Worm (Caenorhabditis elegans): Measurements from ENCODE around the gene Y25C1A.2.

Y25C1A.2 gene

ce11 chrII:3109533-3109932, 2.9 kb upstream of the Y25C1A.2 start:
- TF ChIP-seq cog-1 (tag; optimal IDR thresholded peaks at IDR 0.05), result no peak
- TF ChIP-seq flt-1 (GFP tag; IDR thresholded peaks at IDR 0.05), result no peak
- no peak for TF ChIP-seq T22C8.4 (GFP tag; IDR thresholded peaks at IDR 0.05)
- TF ChIP-seq tab-1 (GFP tag; IDR thresholded peaks at IDR 0.05), result no peak
- TF ChIP-seq med-1 (GFP tag; optimal IDR thresholded peaks at IDR 0.05; ENCODE audit: insufficient read depth), result no peak
- no peak for TF ChIP-seq ref-1 (GFP tag; conservative IDR thresholded peaks at IDR 0.05)
- TF ChIP-seq klf-2 (GFP tag; conservative IDR thresholded peaks at IDR 0.05), result no peak
- no peak for TF ChIP-seq ztf-23 (GFP tag; IDR thresholded peaks at IDR 0.05)
- no peak for TF ChIP-seq ztf-29 (GFP tag; IDR thresholded peaks at IDR 0.05)

DNA sequence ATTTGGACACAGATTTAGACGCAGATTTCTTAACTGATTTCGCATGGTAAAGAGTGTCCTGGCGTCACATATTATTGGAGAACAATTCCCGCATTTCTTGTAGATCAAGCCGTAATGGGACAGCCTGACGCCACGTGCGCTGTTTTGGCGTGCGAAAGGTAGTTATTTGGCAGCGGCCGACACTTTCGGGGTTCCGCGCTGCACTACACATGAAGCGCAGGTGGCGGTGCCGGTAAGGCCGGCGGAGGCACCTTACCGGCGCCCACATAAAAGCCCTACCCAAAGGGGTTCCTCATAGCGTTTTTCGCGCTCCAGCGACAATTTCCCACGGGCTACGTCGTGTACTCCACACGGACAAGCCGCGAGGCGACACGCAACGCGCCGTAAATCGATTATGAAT, 2.3 kb upstream of the Y25C1A.2 start:
- TF ChIP-seq klf-2 (GFP tag; conservative IDR thresholded peaks at IDR 0.05) (no peak), cog-1 (tag; optimal IDR thresholded peaks at IDR 0.05) (no peak), flt-1 (GFP tag; IDR thresholded peaks at IDR 0.05) (no peak), tab-1 (GFP tag; IDR thresholded peaks at IDR 0.05) (no peak), ztf-29 (GFP tag; IDR thresholded peaks at IDR 0.05) (no peak), med-1 (GFP tag; optimal IDR thresholded peaks at IDR 0.05; ENCODE audit: insufficient read depth) (no peak), ztf-23 (GFP tag; IDR thresholded peaks at IDR 0.05) (no peak), T22C8.4 (GFP tag; IDR thresholded peaks at IDR 0.05) (no peak), ref-1 (GFP tag; conservative IDR thresholded peaks at IDR 0.05) (no peak)

ce11 chrII:3111147-3111546, 1.3 kb upstream of the Y25C1A.2 start, which contains the start of gene Y25C1A.13:
Y25C1A.13 (minus strand) TSS chrII:3111247.
- no peak for TF ChIP-seq cog-1 (tag; optimal IDR thresholded peaks at IDR 0.05)

ce11 chrII:3113289-3113688, 876 bp downstream of the Y25C1A.2 start:
- TF ChIP-seq tab-1 (GFP tag; IDR thresholded peaks at IDR 0.05), result 0 out of 2 replicates have a peak, but pooled peaks have one; percentile 14
- TF ChIP-seq ztf-29 (GFP tag; IDR thresholded peaks at IDR 0.05), result no peak
- no peak for TF ChIP-seq flt-1 (GFP tag; IDR thresholded peaks at IDR 0.05)
- no peak for TF ChIP-seq klf-2 (GFP tag; conservative IDR thresholded peaks at IDR 0.05)
- TF ChIP-seq ztf-23 (GFP tag; IDR thresholded peaks at IDR 0.05), result no peak

DNA sequence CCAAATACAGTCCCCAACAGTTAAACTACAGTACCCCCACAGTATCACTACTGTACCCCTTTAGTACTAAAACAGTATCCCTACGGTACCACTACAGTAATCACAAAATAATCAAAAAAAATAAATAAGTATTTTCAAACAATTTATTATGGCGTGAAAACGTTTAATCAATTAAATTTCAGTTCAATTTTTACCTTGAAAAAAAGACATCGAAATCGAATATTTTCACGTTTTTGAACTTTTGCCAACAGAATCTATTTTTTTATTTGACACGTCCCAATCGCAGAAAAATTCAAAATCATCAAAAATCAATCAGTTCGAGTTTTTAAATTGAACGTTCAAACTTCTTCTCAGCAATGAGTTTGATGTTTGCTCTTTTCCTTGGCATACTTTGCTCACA, 1.5 kb downstream of the Y25C1A.2 start, which contains the start of gene clec-123:
Gene clec-123 (plus strand): TSS at position 301 of the 400 bp plus-strand sequence.
- TF ChIP-seq ztf-29 (GFP tag; IDR thresholded peaks at IDR 0.05), result no peak
- no peak for TF ChIP-seq flt-1 (GFP tag; IDR thresholded peaks at IDR 0.05)
- TF ChIP-seq ref-1 (GFP tag; conservative IDR thresholded peaks at IDR 0.05), result no peak
- no peak for TF ChIP-seq T22C8.4 (GFP tag; IDR thresholded peaks at IDR 0.05)
- TF ChIP-seq cog-1 (tag; optimal IDR thresholded peaks at IDR 0.05), result no peak
- no peak for TF ChIP-seq ztf-23 (GFP tag; IDR thresholded peaks at IDR 0.05)
- TF ChIP-seq klf-2 (GFP tag; conservative IDR thresholded peaks at IDR 0.05), result no peak
- TF ChIP-seq tab-1 (GFP tag; IDR thresholded peaks at IDR 0.05), result no peak

DNA sequence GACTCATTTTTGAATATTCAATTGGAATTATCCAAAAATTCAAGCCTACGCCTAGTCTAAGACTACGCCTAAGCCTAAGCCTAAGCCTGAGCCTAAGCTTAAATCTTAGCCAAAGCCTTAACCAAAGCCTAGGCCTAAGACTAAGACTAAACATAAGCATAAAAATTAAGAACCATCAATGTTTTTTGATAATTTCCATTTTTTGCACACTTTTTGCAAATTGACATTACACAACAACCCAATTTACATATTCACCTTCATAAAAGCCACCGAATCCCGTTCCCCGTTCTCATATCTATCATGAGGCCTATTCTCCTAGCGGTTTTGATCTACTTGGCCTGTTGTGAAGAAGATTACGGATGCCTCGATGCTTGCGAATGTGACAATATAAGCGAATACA, 5.1 kb downstream of the Y25C1A.2 start, which contains the start of gene T10D4.7:
Gene T10D4.7 (plus strand): TSS at position 301 of the 400 bp plus-strand sequence.
- no peak for TF ChIP-seq ztf-23 (GFP tag; IDR thresholded peaks at IDR 0.05)
- no peak for TF ChIP-seq flt-1 (GFP tag; IDR thresholded peaks at IDR 0.05)
- no peak for TF ChIP-seq klf-2 (GFP tag; conservative IDR thresholded peaks at IDR 0.05)
- no peak for TF ChIP-seq med-1 (GFP tag; optimal IDR thresholded peaks at IDR 0.05; ENCODE audit: insufficient read depth)
- TF ChIP-seq ref-1 (GFP tag; conservative IDR thresholded peaks at IDR 0.05), result no peak
- no peak for TF ChIP-seq tab-1 (GFP tag; IDR thresholded peaks at IDR 0.05)
- no peak for TF ChIP-seq cog-1 (tag; optimal IDR thresholded peaks at IDR 0.05)
- no peak for TF ChIP-seq ztf-29 (GFP tag; IDR thresholded peaks at IDR 0.05)
- no peak for TF ChIP-seq T22C8.4 (GFP tag; IDR thresholded peaks at IDR 0.05)

DNA sequence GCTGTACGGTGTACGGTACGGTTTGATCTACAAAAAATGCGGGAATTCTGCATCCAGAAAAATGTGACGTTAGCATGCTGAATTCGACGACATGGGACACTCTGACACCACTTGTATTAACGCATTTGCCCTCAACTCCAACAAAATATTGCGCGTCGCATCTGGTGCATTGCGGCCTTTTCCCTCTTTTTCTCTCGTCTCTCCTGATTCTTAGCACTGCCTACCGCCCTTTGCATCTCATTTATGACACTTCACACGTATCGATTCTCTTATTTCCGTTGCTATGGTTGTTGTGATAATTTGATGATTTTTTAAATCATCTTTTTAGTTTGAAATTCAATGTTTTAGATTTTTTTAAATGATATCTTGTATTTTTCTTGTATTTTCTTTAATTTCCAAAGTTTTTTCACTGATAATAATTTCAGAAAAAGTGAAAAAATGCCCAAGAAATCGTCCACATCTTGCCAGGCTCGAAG, 6.5 kb downstream of the Y25C1A.2 start, which contains the start of gene T10D4.6:
Gene T10D4.6 (plus strand): TSS at position 426 of the 476 bp plus-strand sequence.
- TF ChIP-seq ztf-23 (GFP tag; IDR thresholded peaks at IDR 0.05) (no peak), tab-1 (GFP tag; IDR thresholded peaks at IDR 0.05) (no peak), T22C8.4 (GFP tag; IDR thresholded peaks at IDR 0.05) (peak; percentile 53), klf-2 (GFP tag; conservative IDR thresholded peaks at IDR 0.05) (no peak), cog-1 (tag; optimal IDR thresholded peaks at IDR 0.05) (peak; percentile 15), ref-1 (GFP tag; conservative IDR thresholded peaks at IDR 0.05) (no peak), flt-1 (GFP tag; IDR thresholded peaks at IDR 0.05) (no peak), med-1 (GFP tag; optimal IDR thresholded peaks at IDR 0.05; ENCODE audit: insufficient read depth) (no peak), ztf-29 (GFP tag; IDR thresholded peaks at IDR 0.05) (no peak)

ce11 chrII:3123206-3123605, 10.8 kb downstream of the Y25C1A.2 start, which contains the start of gene srh-71:
srh-71 (plus strand) TSS chrII:3123506.
- TF ChIP-seq cog-1 (tag; optimal IDR thresholded peaks at IDR 0.05) (no peak), flt-1 (GFP tag; IDR thresholded peaks at IDR 0.05) (no peak), tab-1 (GFP tag; IDR thresholded peaks at IDR 0.05) (no peak), ztf-29 (GFP tag; IDR thresholded peaks at IDR 0.05) (no peak), ref-1 (GFP tag; conservative IDR thresholded peaks at IDR 0.05) (no peak), med-1 (GFP tag; optimal IDR thresholded peaks at IDR 0.05; ENCODE audit: insufficient read depth) (no peak), ztf-23 (GFP tag; IDR thresholded peaks at IDR 0.05) (no peak), T22C8.4 (GFP tag; IDR thresholded peaks at IDR 0.05) (no peak), klf-2 (GFP tag; conservative IDR thresholded peaks at IDR 0.05) (no peak)

- no peak for TF ChIP-seq ref-1 (GFP tag; conservative IDR thresholded peaks at IDR 0.05)
These were observed 13.9 kb downstream of the Y25C1A.2 start, which contains the start of gene ins-19 for ce11 chrII:3126341-3126740. ins-19 (minus strand) TSS chrII:3126441.

DNA sequence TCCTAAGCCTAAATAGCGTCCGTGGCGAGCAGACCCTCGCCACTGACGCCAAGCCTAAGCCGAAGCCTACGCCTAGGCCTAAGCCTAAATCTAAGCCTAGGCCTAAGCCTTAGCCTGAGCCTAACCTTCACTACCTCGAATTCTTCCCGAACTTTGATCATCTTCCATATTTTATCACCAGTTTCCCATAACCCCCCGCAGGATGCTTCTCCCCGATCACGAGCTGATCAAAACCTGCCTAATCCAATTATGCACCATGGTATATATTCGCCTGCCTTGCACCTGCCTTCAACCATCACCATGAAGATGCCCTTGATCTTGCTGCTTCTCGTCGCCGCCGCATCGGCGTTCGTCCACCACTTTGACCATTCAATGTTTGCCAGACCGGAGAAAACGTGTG, 14.3 kb downstream of the Y25C1A.2 start, which contains the start of gene ins-31:
Gene ins-31 (plus strand): TSS at position 301 of the 400 bp plus-strand sequence.
- 0 out of 2 replicates have a peak, but pooled peaks have one; percentile 32 for TF ChIP-seq ztf-23 (GFP tag; IDR thresholded peaks at IDR 0.05)

Data from whole organism, midembryonic.